Worm (Caenorhabditis elegans) whole organism, L2 larva: ENCODE results near the gene txt-1.

Experiments
- elt-3 ChIP-seq: sonication (generic microtip); optimal IDR thresholded peaks from 2 replicates; lab custom pipeline; 2017; ENCODE audit warnings: missing biosample characterization, missing genetic modification characterization
- nhr-6 ChIP-seq: fragments of 150-350 bp; optimal IDR thresholded peaks from 2 replicates; lab custom pipeline; 2014; ENCODE audit warnings: missing biosample characterization, missing genetic modification characterization
- unc-39 ChIP-seq: fragments of 150-350 bp; optimal IDR thresholded peaks from 2 replicates; lab custom pipeline; 2014; ENCODE audit warnings: missing biosample characterization, missing genetic modification characterization

ce11 chrII:122008-122407, 16.0 kb downstream of the txt-1 start:
- TF ChIP-seq unc-39 (tag; lab: Kevin White, UChicago) (no peak), elt-3 (no peak), nhr-6 (tag; lab: Kevin White, UChicago) (no peak)
